Fruit fly (Drosophila melanogaster): ENCODE data around the gene CG10948.

Gene CG10948

dm6 chr3L:12802443-12802865 lies 47.5 kb downstream of the CG10948 start:
- TF ChIP-seq EcR (GFP tag; optimal IDR thresholded peaks at IDR 0.05), result no peak
- no peak for TF ChIP-seq CG8478 (optimal IDR thresholded peaks at IDR 0.05)
- no peak for TF ChIP-seq pan (optimal IDR thresholded peaks at IDR 0.05)
- TF ChIP-seq psq (optimal IDR thresholded peaks at IDR 0.05), result no peak
- no peak for TF ChIP-seq usp (GFP tag; optimal IDR thresholded peaks at IDR 0.05)
- no peak for TF ChIP-seq Dll (optimal IDR thresholded peaks at IDR 0.05)

- peak; percentile 75 to 88 for TF ChIP-seq EcR (GFP tag; optimal IDR thresholded peaks at IDR 0.05)
- TF ChIP-seq usp (GFP tag; optimal IDR thresholded peaks at IDR 0.05), result no peak
Measured at dm6 chr3L:12800167-12800566, 49.8 kb downstream of the CG10948 start.

- no peak for TF ChIP-seq pan (optimal IDR thresholded peaks at IDR 0.05)
- no peak for TF ChIP-seq EcR (GFP tag; optimal IDR thresholded peaks at IDR 0.05)
- TF ChIP-seq CG8478 (optimal IDR thresholded peaks at IDR 0.05), result no peak
- no peak for TF ChIP-seq psq (optimal IDR thresholded peaks at IDR 0.05)
- TF ChIP-seq usp (GFP tag; optimal IDR thresholded peaks at IDR 0.05), result no peak
- no peak for TF ChIP-seq Dll (optimal IDR thresholded peaks at IDR 0.05)
Measured at dm6 chr3L:12799431-12800147, 50.3 kb downstream of the CG10948 start.

dm6 chr3L:12798795-12799311 lies 51.1 kb downstream of the CG10948 start:
- TF ChIP-seq usp (GFP tag; optimal IDR thresholded peaks at IDR 0.05) (no peak), EcR (GFP tag; optimal IDR thresholded peaks at IDR 0.05) (peak in 1 of 2 experiments; percentile 20)

- TF ChIP-seq pan (optimal IDR thresholded peaks at IDR 0.05), result no peak
- TF ChIP-seq psq (optimal IDR thresholded peaks at IDR 0.05), result no peak
- no peak for TF ChIP-seq Dll (optimal IDR thresholded peaks at IDR 0.05)
- no peak for TF ChIP-seq CG8478 (optimal IDR thresholded peaks at IDR 0.05)
- TF ChIP-seq usp (GFP tag; optimal IDR thresholded peaks at IDR 0.05), result no peak
- no peak for TF ChIP-seq EcR (GFP tag; optimal IDR thresholded peaks at IDR 0.05)
Measured at dm6 chr3L:12796077-12796641, 53.8 kb downstream of the CG10948 start.

dm6 chr3L:12794532-12794931 lies 55.4 kb downstream of the CG10948 start:
- TF ChIP-seq pan (optimal IDR thresholded peaks at IDR 0.05) (no peak), EcR (GFP tag; optimal IDR thresholded peaks at IDR 0.05) (no peak), psq (optimal IDR thresholded peaks at IDR 0.05) (no peak), usp (GFP tag; optimal IDR thresholded peaks at IDR 0.05) (no peak), CG8478 (optimal IDR thresholded peaks at IDR 0.05) (peak; percentile 47), Dll (optimal IDR thresholded peaks at IDR 0.05) (no peak)
